Fruit fly (Drosophila melanogaster) whole organism, embryonic: ENCODE results near the gene CG10863.

Experiments used
- Blimp-1 ChIP-seq: fragments of 200-800 bp; sonication (Bioruptor generic); optimal IDR thresholded peaks from 3 replicates; lab custom pipeline; 2018; ENCODE audit warnings: missing biosample characterization, missing genetic modification characterization, mild to moderate bottlenecking, moderate library complexity, missing genetic modification reagents
- CG10462 ChIP-seq: fragments of 200-800 bp; sonication (Bioruptor generic); optimal IDR thresholded peaks from 2 replicates; lab custom pipeline; 2016; ENCODE audit warnings: missing biosample characterization, missing genetic modification characterization
- CG10543 ChIP-seq: fragments of 200-800 bp; sonication (Bioruptor generic); optimal IDR thresholded peaks from 3 replicates; lab custom pipeline; 2017; ENCODE audit warnings: missing biosample characterization, mild to moderate bottlenecking, missing genetic modification characterization, moderate library complexity
- CG10979 ChIP-seq: fragments of 200-800 bp; sonication (Bioruptor generic); optimal IDR thresholded peaks from 2 replicates; lab custom pipeline; 2018; ENCODE audit warnings: missing biosample characterization, mild to moderate bottlenecking, missing genetic modification characterization, moderate library complexity
- CG11247 ChIP-seq: fragments of 200-800 bp; sonication (Bioruptor generic); IDR thresholded peaks from 2 replicates; pipeline ENCODE4 v1.3.6; 2022; ENCODE audit warnings: missing biosample characterization, missing genetic modification characterization
- CG11504 ChIP-seq: fragments of 200-800 bp; sonication (Bioruptor generic); optimal IDR thresholded peaks from 3 replicates; lab custom pipeline; 2019; ENCODE audit warnings: missing biosample characterization, mild to moderate bottlenecking, missing genetic modification characterization, moderate library complexity
- CG12104 ChIP-seq: fragments of 200-800 bp; sonication (Bioruptor generic); optimal IDR thresholded peaks from 3 replicates; lab custom pipeline; 2016; ENCODE audit warnings: missing biosample characterization, missing genetic modification characterization
- CG14014 ChIP-seq: fragments of 200-800 bp; sonication (Bioruptor generic); IDR thresholded peaks from 2 replicates; pipeline ENCODE4 v1.3.6; 2022; ENCODE audit warnings: missing biosample characterization, missing genetic modification characterization
- CG15696 ChIP-seq: fragments of 200-800 bp; sonication (Bioruptor generic); optimal IDR thresholded peaks from 2 replicates; lab custom pipeline; 2019; ENCODE audit warnings: missing biosample characterization, mild to moderate bottlenecking, missing genetic modification characterization, moderate library complexity
- CG17385 ChIP-seq: fragments of 200-800 bp; sonication (Bioruptor generic); optimal IDR thresholded peaks from 3 replicates; lab custom pipeline; 2018; ENCODE audit warnings: missing biosample characterization, mild to moderate bottlenecking, missing genetic modification characterization
- CG4424 ChIP-seq: fragments of 200-800 bp; sonication (Bioruptor generic); optimal IDR thresholded peaks from 3 replicates; lab custom pipeline; 2016; ENCODE audit warnings: missing biosample characterization, missing genetic modification characterization
- CG6272 ChIP-seq: fragments of 200-800 bp; sonication (Bioruptor generic); IDR thresholded peaks from 2 replicates; pipeline ENCODE4 v1.3.6; 2022; ENCODE audit warnings: missing biosample characterization, missing genetic modification characterization
- CG7987 ChIP-seq: fragments of 200-800 bp; sonication (Bioruptor generic); optimal IDR thresholded peaks from 2 replicates; lab custom pipeline; 2018; ENCODE audit warnings: missing biosample characterization, mild to moderate bottlenecking, missing genetic modification characterization, moderate library complexity
- CG8281 ChIP-seq: fragments of 200-800 bp; sonication (Bioruptor generic); optimal IDR thresholded peaks from 2 replicates; lab custom pipeline; 2018; ENCODE audit warnings: missing biosample characterization, mild to moderate bottlenecking, missing genetic modification characterization, moderate library complexity
- CG8359 ChIP-seq: fragments of 200-800 bp; sonication (Bioruptor generic); optimal IDR thresholded peaks from 2 replicates; lab custom pipeline; 2017; ENCODE audit warnings: missing biosample characterization, mild to moderate bottlenecking, missing genetic modification characterization, borderline replicate concordance
- CG9215 ChIP-seq: fragments of 200-800 bp; sonication (Bioruptor generic); IDR thresholded peaks from 2 replicates; pipeline ENCODE4 v1.3.6; 2022; ENCODE audit warnings: missing biosample characterization, missing genetic modification characterization
- CG9727 ChIP-seq: fragments of 200-800 bp; sonication (Bioruptor generic); optimal IDR thresholded peaks from 3 replicates; lab custom pipeline; 2017; ENCODE audit warnings: missing biosample characterization, mild to moderate bottlenecking, missing genetic modification characterization
- D ChIP-seq, 2 experiments: fragments of 200-800 bp in 1 of 2; fragments of >200 bp in 1 of 2; sonication (Bioruptor generic) in 1 of 2; optimal IDR thresholded peaks; 2 replicates in 1 of 2; 3 replicates in 1 of 2; lab custom pipeline; 2017; ENCODE audit warnings: mild to moderate bottlenecking in 1 of 2, missing biosample characterization in 1 of 2, missing genetic modification characterization in 1 of 2, missing genetic modification reagents in 1 of 2
- E2f2 ChIP-seq: fragments of 200-800 bp; sonication (Bioruptor generic); IDR thresholded peaks from 2 replicates; pipeline ENCODE4 v1.3.6; 2022; ENCODE audit warnings: missing biosample characterization, missing genetic modification characterization
- Ets65A ChIP-seq: fragments of 200-800 bp; sonication (Bioruptor generic); peaks from one replicate; lab custom pipeline; 2016; ENCODE audit warnings: missing biosample characterization, missing genetic modification characterization
- Ets97D ChIP-seq: fragments of 200-800 bp; sonication (Bioruptor generic); optimal IDR thresholded peaks from 3 replicates; lab custom pipeline; 2016; ENCODE audit warnings: missing biosample characterization, missing genetic modification characterization
- Fer2 ChIP-seq: fragments of 200-800 bp; sonication (Bioruptor generic); optimal IDR thresholded peaks from 2 replicates; lab custom pipeline; 2018; ENCODE audit warnings: missing biosample characterization, mild to moderate bottlenecking, missing genetic modification characterization, moderate library complexity
- HHEX ChIP-seq: fragments of 200-800 bp; sonication (Bioruptor generic); optimal IDR thresholded peaks from 3 replicates; lab custom pipeline; 2017; ENCODE audit warnings: missing biosample characterization, mild to moderate bottlenecking, missing genetic modification characterization, missing genetic modification reagents
- HLH4C ChIP-seq: fragments of 200-800 bp; sonication (Bioruptor generic); IDR thresholded peaks from 3 replicates; pipeline ENCODE4 v1.3.6; 2022; ENCODE audit warnings: missing biosample characterization, missing genetic modification characterization; ENCODE audit not compliant: partially characterized antibody
- HmgZ ChIP-seq: fragments of 200-800 bp; sonication (Bioruptor generic); optimal IDR thresholded peaks from 2 replicates; lab custom pipeline; 2018; ENCODE audit warnings: missing biosample characterization, mild to moderate bottlenecking, missing genetic modification characterization
- Mrtf ChIP-seq: fragments of 200-800 bp; sonication (Bioruptor generic); IDR thresholded peaks from 3 replicates; pipeline ENCODE4 v1.3.6; 2022; ENCODE audit warnings: missing biosample characterization, missing genetic modification characterization
- Optix ChIP-seq: fragments of 200-800 bp; sonication (Bioruptor generic); IDR thresholded peaks from 3 replicates; pipeline ENCODE4 v1.3.6; 2022; ENCODE audit warnings: missing biosample characterization, missing genetic modification characterization
- Sox100B ChIP-seq: fragments of 200-800 bp; sonication (Bioruptor generic); optimal IDR thresholded peaks from 3 replicates; lab custom pipeline; 2018; ENCODE audit warnings: missing biosample characterization, mild to moderate bottlenecking, missing genetic modification characterization
- Spps ChIP-seq: fragments of 200-800 bp; sonication (Bioruptor generic); optimal IDR thresholded peaks from 2 replicates; lab custom pipeline; 2018; ENCODE audit warnings: missing biosample characterization, mild to moderate bottlenecking, missing genetic modification characterization
- bab2 ChIP-seq: fragments of 200-800 bp; sonication (Bioruptor generic); optimal IDR thresholded peaks from 2 replicates; lab custom pipeline; 2016; ENCODE audit warnings: missing biosample characterization, missing genetic modification characterization
- chif ChIP-seq, 2 experiments: fragments of 200-800 bp; sonication (Bioruptor generic); optimal IDR thresholded peaks; 3 replicates each; lab custom pipeline; 2016; ENCODE audit warnings: missing biosample characterization in 2 of 2, missing genetic modification characterization in 2 of 2
- croc ChIP-seq: fragments of 200-800 bp; sonication (Bioruptor generic); conservative IDR thresholded peaks from 3 replicates; pipeline ENCODE4 v1.3.6; 2022; ENCODE audit warnings: missing biosample characterization, missing genetic modification characterization
- crol ChIP-seq: fragments of 200-800 bp; sonication (Bioruptor generic); IDR thresholded peaks from 2 replicates; pipeline ENCODE4 v1.3.6; 2022; ENCODE audit warnings: missing biosample characterization, missing genetic modification characterization
- esg ChIP-seq: fragments of 200-800 bp; sonication (Bioruptor generic); conservative IDR thresholded peaks from 2 replicates; pipeline ENCODE4 v1.3.6; 2022; ENCODE audit warnings: missing biosample characterization, missing genetic modification characterization
- exex ChIP-seq: fragments of 200-800 bp; sonication (Bioruptor generic); optimal IDR thresholded peaks from 4 replicates; lab custom pipeline; 2018; ENCODE audit warnings: missing biosample characterization, mild to moderate bottlenecking, missing genetic modification characterization, moderate library complexity
- ftz-f1 ChIP-seq: fragments of 200-800 bp; sonication (Bioruptor generic); optimal IDR thresholded peaks from 2 replicates; lab custom pipeline; 2016; ENCODE audit warnings: missing biosample characterization, missing genetic modification characterization
- grau ChIP-seq: fragments of 200-800 bp; optimal IDR thresholded peaks from 3 replicates; lab custom pipeline; 2019; ENCODE audit warnings: missing biosample characterization, mild to moderate bottlenecking, missing genetic modification characterization, moderate library complexity
- grn ChIP-seq: fragments of 200-800 bp; sonication (Bioruptor generic); optimal IDR thresholded peaks from 3 replicates; lab custom pipeline; 2017; ENCODE audit warnings: missing biosample characterization, missing genetic modification characterization
- gsb ChIP-seq: fragments of 200-800 bp; sonication (Bioruptor generic); IDR thresholded peaks from 2 replicates; pipeline ENCODE4 v1.3.6; 2022; ENCODE audit warnings: missing biosample characterization, missing genetic modification characterization
- klu ChIP-seq: fragments of 200-800 bp; sonication (Bioruptor generic); IDR thresholded peaks from 2 replicates; pipeline ENCODE4 v1.3.6; 2022; ENCODE audit warnings: missing biosample characterization, missing genetic modification characterization
- pan ChIP-seq, 4 experiments: fragments of >200 bp in 3 of 4; fragments of 200-800 bp in 1 of 4; sonication (Bioruptor generic) in 1 of 4; optimal IDR thresholded peaks in 3 of 4; IDR thresholded peaks in 1 of 4; 2 replicates each; pipeline versions ENCODE4 v1.3.6 to Lab custom; 2017 to 2022; ENCODE audit warnings: missing biosample characterization in 2 of 4, missing genetic modification characterization in 2 of 4, mixed read lengths in 1 of 4
- schlank ChIP-seq: fragments of 200-800 bp; sonication (Bioruptor generic); optimal IDR thresholded peaks from 2 replicates; lab custom pipeline; 2018; ENCODE audit warnings: missing biosample characterization, mild to moderate bottlenecking, missing genetic modification characterization
- sisA ChIP-seq: fragments of 200-800 bp; sonication (Bioruptor generic); IDR thresholded peaks from 2 replicates; pipeline ENCODE4 v1.3.6; 2022; ENCODE audit warnings: missing biosample characterization, missing genetic modification characterization
- stwl ChIP-seq: fragments of 200-800 bp; sonication (Bioruptor generic); optimal IDR thresholded peaks from 3 replicates; lab custom pipeline; 2018; ENCODE audit warnings: missing biosample characterization, mild to moderate bottlenecking, missing genetic modification characterization, moderate library complexity
- sug ChIP-seq: fragments of 200-800 bp; optimal IDR thresholded peaks from 2 replicates; lab custom pipeline; 2019; ENCODE audit warnings: missing biosample characterization, mild to moderate bottlenecking, missing genetic modification characterization, moderate library complexity
- twi ChIP-seq: fragments of 200-800 bp; optimal IDR thresholded peaks from 2 replicates; lab custom pipeline; 2019; ENCODE audit warnings: missing biosample characterization, mild to moderate bottlenecking, missing genetic modification characterization, moderate library complexity
- unpg ChIP-seq: fragments of 200-800 bp; sonication (Bioruptor generic); optimal IDR thresholded peaks from 3 replicates; lab custom pipeline; 2018; ENCODE audit warnings: missing biosample characterization, mild to moderate bottlenecking, missing genetic modification characterization, moderate library complexity
- yki ChIP-seq: fragments of >200 bp; optimal IDR thresholded peaks from 3 replicates; lab custom pipeline; 2018
- zen ChIP-seq: fragments of 200-800 bp; sonication (Bioruptor generic); optimal IDR thresholded peaks from 3 replicates; lab custom pipeline; 2018; ENCODE audit warnings: missing biosample characterization, mild to moderate bottlenecking, missing genetic modification characterization, moderate library complexity

The CG10863 gene

dm6 chr3L:3929968-3930767 is 12.1 kb downstream of the CG10863 start (continued):
- TF ChIP-seq CG9727 (no peak), unpg (GFP tag; lab: Kevin White, UChicago) (no peak), CG14014 (GFP tag; lab: Robert Waterston, UW) (no peak), pan (optimal IDR thresholded peaks at IDR 0.05; lab: Kevin White, UChicago) (no peak), pan (GFP tag; optimal IDR thresholded peaks at IDR 0.05 in 1 of 2, IDR thresholded peaks at IDR 0.05 in 1 of 2) (no peak), CG17385 (GFP tag; lab: Kevin White, UChicago) (no peak), Optix (GFP tag; lab: Robert Waterston, UW) (no peak), gsb (no peak), sug (tag; lab: Kevin White, UChicago) (peak; percentile 79), CG15696 (no peak), Blimp-1 (no peak), twi (no peak), CG12104 (GFP tag; lab: Kevin White, UChicago) (no peak), klu (GFP tag; lab: Robert Waterston, UW) (no peak), ftz-f1 (no peak), CG11504 (tag; lab: Kevin White, UChicago) (no peak), bab2 (no peak), stwl (tag; lab: Kevin White, UChicago) (no peak), HLH4C (no peak), sisA (GFP tag; lab: Robert Waterston, UW) (no peak), CG7987 (peak; percentile 71), D (optimal IDR thresholded peaks at IDR 0.05; lab: Kevin White, UChicago) (no peak), D (GFP tag; optimal IDR thresholded peaks at IDR 0.05; lab: Kevin White, UChicago) (no peak), CG11247 (no peak), CG6272 (no peak), CG4424 (GFP tag; lab: Kevin White, UChicago) (no peak), CG10462 (GFP tag; lab: Kevin White, UChicago) (no peak), crol (no peak), Sox100B (GFP tag; lab: Kevin White, UChicago) (no peak), CG10979 (tag; lab: Kevin White, UChicago) (no peak), HmgZ (tag; lab: Kevin White, UChicago) (no peak), Ets65A (GFP tag; lab: Kevin White, UChicago) (peak; percentile 88), grau (tag; lab: Kevin White, UChicago) (no peak), Ets97D (GFP tag; lab: Kevin White, UChicago) (no peak), exex (tag; lab: Kevin White, UChicago) (peak; percentile 98), CG10543 (GFP tag; lab: Kevin White, UChicago) (peak; percentile 10), Fer2 (tag; lab: Kevin White, UChicago) (no peak), yki (lab: Kevin White, UChicago) (no peak), CG8359 (GFP tag; lab: Kevin White, UChicago) (no peak), CG9215 (GFP tag; lab: Robert Waterston, UW) (no peak), Mrtf (no peak), chif (GFP tag; optimal IDR thresholded peaks at IDR 0.05; lab: Kevin White, UChicago) (no peak), esg (GFP tag; lab: Robert Waterston, UW) (no peak), CG8281 (tag; lab: Kevin White, UChicago) (no peak), Spps (tag; lab: Kevin White, UChicago) (no peak), E2f2 (GFP tag; lab: Robert Waterston, UW) (no peak), zen (tag; lab: Kevin White, UChicago) (no peak), grn (GFP tag; lab: Kevin White, UChicago) (peak; percentile 85), HHEX (GFP tag; lab: Kevin White, UChicago) (no peak), schlank (tag; lab: Kevin White, UChicago) (no peak), croc (no peak)
